Worm (Caenorhabditis elegans): ENCODE results near the gene sre-3.

sre-3 gene

DNA sequence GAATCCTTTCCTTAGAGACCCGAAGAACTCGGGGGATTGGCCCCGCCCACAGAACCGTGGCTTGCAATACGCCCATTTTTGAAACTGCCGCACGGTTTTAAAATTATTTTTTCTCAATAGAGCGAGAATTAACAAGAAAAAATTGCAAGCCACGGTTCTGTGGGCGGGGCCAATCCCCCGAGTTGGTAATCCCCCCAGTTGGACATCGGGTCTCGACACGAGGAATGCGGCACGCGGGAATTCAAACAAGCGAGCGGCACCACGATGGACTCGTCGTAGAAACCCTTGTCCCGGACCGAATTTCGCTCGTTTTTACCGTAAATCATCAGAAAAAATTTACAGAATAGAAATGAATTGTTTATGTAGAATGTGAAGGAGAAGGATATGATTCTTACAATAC is 32.5 kb upstream of the sre-3 start:
- TF ChIP-seq ceh-31 (tag; optimal IDR thresholded peaks at IDR 0.05) (no peak), elt-2 (tag; optimal IDR thresholded peaks at IDR 0.05) (no peak), odd-2 (tag; optimal IDR thresholded peaks at IDR 0.05) (no peak), nfya-1 (tag; optimal IDR thresholded peaks at IDR 0.05) (no peak), nhr-11 (tag; optimal IDR thresholded peaks at IDR 0.05) (no peak), pha-4 (tag; optimal IDR thresholded peaks at IDR 0.05) (no peak), fax-1 (tag; optimal IDR thresholded peaks at IDR 0.05) (no peak), ref-2 (tag; optimal IDR thresholded peaks at IDR 0.05) (no peak), fkh-10 (GFP tag; optimal IDR thresholded peaks at IDR 0.05) (no peak), ttx-3 (tag; optimal IDR thresholded peaks at IDR 0.05) (no peak), madf-2 (tag; optimal IDR thresholded peaks at IDR 0.05) (no peak), mec-3 (tag; optimal IDR thresholded peaks at IDR 0.05; ENCODE audit: borderline replicate concordance) (no peak), hlh-8 (tag; optimal IDR thresholded peaks at IDR 0.05) (no peak), pat-9 (tag; optimal IDR thresholded peaks at IDR 0.05) (no peak), npax-4 (tag; optimal IDR thresholded peaks at IDR 0.05) (no peak)

DNA sequence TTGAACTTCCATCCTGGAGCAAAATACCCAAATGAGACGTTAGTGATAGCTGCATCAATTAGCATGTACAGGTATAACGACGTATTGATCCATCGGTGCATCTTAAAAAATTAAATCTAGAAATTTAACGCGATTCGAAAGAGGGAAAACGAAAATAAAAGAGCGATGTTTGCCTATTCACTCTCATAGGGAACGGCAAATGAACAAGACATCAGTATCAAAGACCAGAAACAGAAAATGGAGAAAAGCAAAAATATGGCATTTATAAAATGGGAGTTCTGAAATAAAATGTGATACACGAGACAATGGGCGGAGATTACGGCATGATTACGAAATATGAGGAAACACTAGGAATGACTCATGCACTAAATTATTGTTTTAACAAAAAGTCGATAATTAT is 29.2 kb upstream of the sre-3 start, which contains the start of gene haf-2:
Gene haf-2 (minus strand): TSS at position 101 of the 400 bp plus-strand sequence.
- TF ChIP-seq hlh-8 (tag; optimal IDR thresholded peaks at IDR 0.05) (no peak), syd-9 (tag; optimal IDR thresholded peaks at IDR 0.05) (no peak), ceh-18 (tag; optimal IDR thresholded peaks at IDR 0.05) (no peak), ceh-31 (tag; optimal IDR thresholded peaks at IDR 0.05) (no peak), hlh-30 (tag; optimal IDR thresholded peaks at IDR 0.05; ENCODE audit: insufficient read depth) (no peak), ahr-1 (tag; optimal IDR thresholded peaks at IDR 0.05) (no peak)

DNA sequence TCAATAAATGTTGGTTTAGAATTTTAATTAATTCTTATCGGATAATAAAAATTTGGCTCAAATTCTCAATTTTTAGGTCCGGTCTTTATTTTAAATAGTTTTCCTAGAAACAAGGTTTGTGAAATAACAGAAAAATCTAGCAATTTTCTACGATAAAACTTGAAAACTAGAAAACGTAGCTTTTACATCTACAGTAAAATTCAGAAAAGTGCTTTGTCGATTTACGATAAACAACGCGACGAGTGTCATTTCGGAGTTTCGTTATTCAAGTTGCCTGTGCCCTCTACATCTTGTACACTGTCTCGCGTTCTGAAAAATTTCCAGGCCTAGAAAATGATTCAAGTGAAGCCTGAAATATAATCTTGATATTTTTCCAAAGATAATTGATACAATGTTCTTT is 28.8 kb upstream of the sre-3 start:
- TF ChIP-seq pqm-1 (tag; optimal IDR thresholded peaks at IDR 0.05): no peak
- TF ChIP-seq madf-2 (tag; optimal IDR thresholded peaks at IDR 0.05): no peak
- no peak for TF ChIP-seq unc-86 (tag; optimal IDR thresholded peaks at IDR 0.05)
- TF ChIP-seq ceh-19 (GFP tag; optimal IDR thresholded peaks at IDR 0.05): no peak
- TF ChIP-seq tbx-2 (tag; optimal IDR thresholded peaks at IDR 0.05): no peak
- no peak for TF ChIP-seq rnt-1 (tag; optimal IDR thresholded peaks at IDR 0.05)
- TF ChIP-seq K09A11.1 (tag; optimal IDR thresholded peaks at IDR 0.05; ENCODE audit: insufficient read depth): no peak
- no peak for TF ChIP-seq ref-2 (tag; optimal IDR thresholded peaks at IDR 0.05)
- TF ChIP-seq hlh-15 (tag; optimal IDR thresholded peaks at IDR 0.05): no peak
- TF ChIP-seq npax-4 (tag; optimal IDR thresholded peaks at IDR 0.05): no peak
- no peak for TF ChIP-seq C38D4.7 (GFP tag; optimal IDR thresholded peaks at IDR 0.05)
- no peak for TF ChIP-seq sdc-2 (tag; optimal IDR thresholded peaks at IDR 0.05)
- TF ChIP-seq unc-55 (GFP tag; optimal IDR thresholded peaks at IDR 0.05): no peak

DNA sequence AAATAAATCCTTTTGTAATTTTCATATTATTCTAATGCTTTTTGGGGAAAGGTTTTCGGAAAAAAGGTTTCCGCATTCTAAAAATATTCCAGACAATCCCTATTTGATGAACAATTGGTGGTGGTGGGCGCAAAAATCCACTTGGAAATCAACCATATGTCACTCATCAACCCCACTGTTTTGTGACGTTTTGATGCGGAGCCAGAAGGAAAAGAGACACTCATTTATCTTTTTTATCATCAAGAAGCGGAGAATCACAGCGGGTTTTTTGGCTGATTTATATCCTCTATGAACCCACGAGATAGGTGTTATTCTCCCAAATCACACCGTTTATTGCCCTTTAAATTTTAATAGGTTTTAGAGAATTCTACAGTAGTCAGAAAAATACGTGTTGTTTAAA is 28.4 kb upstream of the sre-3 start:
- TF ChIP-seq hlh-6 (tag; optimal IDR thresholded peaks at IDR 0.05): no peak
- TF ChIP-seq odd-2 (tag; optimal IDR thresholded peaks at IDR 0.05): no peak
- TF ChIP-seq hlh-8 (tag; optimal IDR thresholded peaks at IDR 0.05): no peak

DNA sequence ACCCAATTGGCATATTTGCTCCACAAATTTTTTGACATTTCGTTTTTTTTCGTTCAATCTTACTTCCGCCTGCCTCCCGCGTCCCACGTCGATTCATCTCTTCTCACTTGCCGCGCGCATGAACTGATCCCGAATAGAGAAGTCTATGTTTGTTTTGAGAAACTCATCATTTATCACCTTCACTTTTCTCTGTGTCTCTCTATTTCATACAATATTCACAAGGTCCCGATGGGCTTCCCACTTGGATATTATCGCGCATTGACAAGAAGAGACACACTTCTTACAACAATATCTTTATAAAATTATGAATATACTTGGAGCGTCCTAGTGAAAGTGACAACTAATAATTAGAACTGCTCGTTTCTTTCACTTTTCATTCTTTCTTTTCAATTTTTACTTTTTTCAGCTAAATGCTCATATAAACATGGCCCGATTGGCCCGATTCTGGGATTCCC is 27.0 kb upstream of the sre-3 start, which contains the start of gene insc-1:
Gene insc-1 (plus strand): TSS at position 405 of the 455 bp plus-strand sequence.
- TF ChIP-seq ref-2 (tag; optimal IDR thresholded peaks at IDR 0.05) (peak; percentile 16), ceh-9 (tag; optimal IDR thresholded peaks at IDR 0.05) (no peak)

DNA sequence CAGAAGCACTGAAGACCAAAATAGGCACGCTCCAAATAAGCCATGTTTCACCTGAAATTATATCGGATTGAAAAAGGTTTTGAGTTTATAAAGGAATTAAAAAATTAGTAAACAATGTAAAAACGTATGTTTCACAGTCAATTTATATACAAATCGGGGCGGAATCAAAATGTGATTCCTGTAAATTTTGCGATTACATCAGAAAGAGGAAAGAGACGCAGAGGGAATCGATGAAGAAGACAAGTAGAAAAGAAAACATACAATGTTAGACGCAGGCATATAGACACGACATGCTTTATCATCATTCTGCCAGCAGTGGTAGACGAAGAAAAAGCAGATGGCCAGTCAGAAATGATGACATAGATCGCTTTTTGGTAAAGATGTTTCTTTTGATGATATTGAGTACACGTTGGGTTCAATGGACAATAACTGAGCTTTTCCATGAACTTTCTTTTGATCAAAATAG is 21.5 kb upstream of the sre-3 start, which contains the start of gene msra-1:
Gene msra-1 (minus strand): TSS at position 51 of the 466 bp plus-strand sequence.
- no peak for TF ChIP-seq hlh-13 (GFP tag; optimal IDR thresholded peaks at IDR 0.05)
- TF ChIP-seq unc-55 (GFP tag; optimal IDR thresholded peaks at IDR 0.05): peak; percentile 90
- no peak for TF ChIP-seq pag-3 (tag; optimal IDR thresholded peaks at IDR 0.05; ENCODE audit: borderline replicate concordance)
- peak; percentile 35 for TF ChIP-seq dve-1 (tag; optimal IDR thresholded peaks at IDR 0.05)

Measured in whole organism, late embryonic.